Fruit fly (Drosophila melanogaster): Measurements from ENCODE around the gene CG13367.

CG13367 gene

DNA sequence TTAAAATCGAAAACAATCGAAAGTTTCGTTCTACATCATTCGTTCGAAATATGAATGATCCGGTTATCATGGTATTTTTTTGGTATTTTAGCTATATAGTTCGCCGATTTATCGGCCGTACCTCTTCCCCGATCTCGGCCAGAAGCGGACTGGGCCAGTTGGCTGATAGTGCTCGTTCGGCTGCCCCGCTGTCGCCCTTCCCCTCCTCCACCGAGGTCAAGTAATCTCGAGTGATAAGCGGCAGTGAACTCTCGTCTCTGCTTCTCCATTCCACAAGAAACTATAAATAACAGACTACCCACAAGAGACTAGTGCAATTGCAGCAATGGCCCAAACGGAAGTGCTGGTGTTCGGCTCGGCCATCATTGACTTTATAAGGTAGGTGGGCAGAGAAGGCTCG, 21.2 kb upstream of the CG13367 start, which contains the start of gene CG13369:
TSS of gene CG13369 (plus strand) at position 112 of the 400 bp plus-strand sequence.
- no peak for TF ChIP-seq h (optimal IDR thresholded peaks at IDR 0.05)
- TF ChIP-seq ttk (optimal IDR thresholded peaks at IDR 0.05): no peak
- TF ChIP-seq insv (optimal IDR thresholded peaks at IDR 0.05): no peak
- no peak for TF ChIP-seq psq (optimal IDR thresholded peaks at IDR 0.05)
- TF ChIP-seq Sin3A (optimal IDR thresholded peaks at IDR 0.05): no peak
- TF ChIP-seq Myc (optimal IDR thresholded peaks at IDR 0.05): no peak

DNA sequence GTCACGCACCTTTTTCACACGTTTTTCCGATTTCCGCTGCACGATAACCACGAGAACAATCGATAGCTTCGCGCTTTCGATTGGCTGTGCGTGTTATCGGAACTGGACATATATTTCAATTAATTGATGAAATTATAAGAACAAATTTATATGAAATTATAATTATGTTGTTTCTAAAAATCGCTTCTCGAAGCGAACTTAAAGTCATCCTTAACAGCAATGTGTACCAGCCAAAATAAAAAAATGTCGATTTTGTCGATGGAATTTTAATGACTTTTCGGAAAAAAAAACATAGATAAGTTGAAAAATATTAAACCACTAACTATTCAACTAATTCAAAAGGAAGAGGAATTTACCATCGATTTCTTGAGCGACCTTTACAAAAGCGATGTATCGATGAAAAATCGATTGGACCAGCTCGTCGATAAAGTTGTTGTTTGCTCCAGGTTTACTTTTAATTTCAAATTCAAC, 19.4 kb upstream of the CG13367 start, which contains the start of the genes CG13364 and Hinfp:
TSS of gene CG13364 (minus strand) at position 47 of the 471 bp plus-strand sequence.
TSS of gene Hinfp (plus strand) at position 386 of the 471 bp plus-strand sequence.
- TF ChIP-seq h (optimal IDR thresholded peaks at IDR 0.05) (no peak), Sin3A (optimal IDR thresholded peaks at IDR 0.05) (no peak), psq (optimal IDR thresholded peaks at IDR 0.05) (no peak), Myc (optimal IDR thresholded peaks at IDR 0.05) (no peak), ttk (optimal IDR thresholded peaks at IDR 0.05) (no peak), insv (optimal IDR thresholded peaks at IDR 0.05) (no peak)

DNA sequence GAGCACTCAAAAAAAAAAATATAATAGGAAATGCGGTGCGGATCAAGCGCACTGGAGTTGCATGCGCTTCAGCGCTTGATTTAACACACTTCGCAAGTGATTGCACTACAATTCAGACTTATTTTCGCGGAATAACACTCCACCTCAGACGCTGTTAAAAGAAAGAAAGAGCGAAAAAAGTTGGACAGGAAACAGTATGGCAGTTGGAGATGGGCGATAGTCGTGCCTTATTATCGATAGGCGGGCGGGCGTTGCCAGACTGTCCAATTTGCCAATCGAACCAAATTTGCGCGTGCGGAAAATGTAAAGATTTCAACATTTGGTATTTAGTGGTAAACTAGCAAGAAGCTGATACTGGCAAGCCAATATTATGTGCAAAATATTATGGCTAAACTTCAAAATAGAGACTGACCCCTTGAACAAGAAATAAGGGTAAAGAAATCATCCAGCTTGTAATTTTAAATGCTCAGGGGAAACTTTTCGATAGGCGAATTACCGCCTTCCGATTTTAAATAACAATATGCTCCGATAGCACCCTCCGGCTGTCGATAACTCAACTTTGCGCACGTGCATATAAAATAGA, 15.2 kb upstream of the CG13367 start, which contains the start of the genes RpL36 and Mybbp1A:
TSS of gene RpL36 (minus strand) at position 245 of the 583 bp plus-strand sequence.
TSS of gene Mybbp1A (plus strand) at position 535 of the 583 bp plus-strand sequence.
- TF ChIP-seq Sin3A (optimal IDR thresholded peaks at IDR 0.05) (no peak), ttk (optimal IDR thresholded peaks at IDR 0.05) (no peak), Myc (optimal IDR thresholded peaks at IDR 0.05) (no peak), h (optimal IDR thresholded peaks at IDR 0.05) (no peak)

dm6 chrX:635495-636142, 8.9 kb upstream of the CG13367 start, which contains the start of gene Dredd:
Dredd (minus strand) TSS chrX:635545.
- no peak for TF ChIP-seq insv (optimal IDR thresholded peaks at IDR 0.05)
- TF ChIP-seq h (optimal IDR thresholded peaks at IDR 0.05): no peak
- no peak for TF ChIP-seq ttk (optimal IDR thresholded peaks at IDR 0.05)
- no peak for TF ChIP-seq psq (optimal IDR thresholded peaks at IDR 0.05)
- TF ChIP-seq Sin3A (optimal IDR thresholded peaks at IDR 0.05): no peak
- no peak for TF ChIP-seq Myc (optimal IDR thresholded peaks at IDR 0.05)

dm6 chrX:636606-637530, 7.7 kb upstream of the CG13367 start:
- TF ChIP-seq Sin3A (optimal IDR thresholded peaks at IDR 0.05) (no peak), psq (optimal IDR thresholded peaks at IDR 0.05) (no peak), insv (optimal IDR thresholded peaks at IDR 0.05) (no peak), Myc (optimal IDR thresholded peaks at IDR 0.05) (no peak), ttk (optimal IDR thresholded peaks at IDR 0.05) (no peak), h (optimal IDR thresholded peaks at IDR 0.05) (no peak)

dm6 chrX:646395-647009, 1.9 kb downstream of the CG13367 start:
- no peak for TF ChIP-seq Sin3A (optimal IDR thresholded peaks at IDR 0.05)
- no peak for TF ChIP-seq h (optimal IDR thresholded peaks at IDR 0.05)
- TF ChIP-seq psq (optimal IDR thresholded peaks at IDR 0.05): no peak
- no peak for TF ChIP-seq Myc (optimal IDR thresholded peaks at IDR 0.05)
- TF ChIP-seq insv (optimal IDR thresholded peaks at IDR 0.05): no peak
- TF ChIP-seq ttk (optimal IDR thresholded peaks at IDR 0.05): no peak

DNA sequence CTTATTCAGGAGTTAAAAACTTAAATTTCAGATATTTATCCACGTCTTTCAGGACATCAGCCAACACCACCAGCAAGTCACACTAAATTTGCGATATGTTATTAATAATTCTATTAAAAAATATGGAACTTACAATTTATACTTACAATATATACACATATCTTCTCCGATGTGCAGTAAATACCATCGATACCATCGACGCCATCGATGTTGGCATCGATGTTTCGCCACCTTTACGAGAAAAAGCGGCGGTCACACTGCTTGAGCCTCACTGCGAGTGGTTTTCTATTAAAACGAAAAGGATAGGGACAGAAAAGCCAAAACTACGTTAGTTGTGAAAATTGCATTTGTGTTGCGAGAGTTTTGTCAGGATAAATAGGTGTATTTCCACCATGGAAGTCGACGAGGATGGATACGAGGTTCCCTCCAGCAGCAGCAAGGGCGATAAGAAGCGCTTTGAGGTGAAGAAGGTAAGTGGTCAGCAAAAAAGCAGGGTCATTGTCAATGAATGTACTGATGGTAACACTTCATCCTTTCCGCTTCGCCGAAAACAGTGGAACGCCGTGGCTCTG, 2.6 kb downstream of the CG13367 start, which contains the start of gene Roc1a:
TSS of gene Roc1a (plus strand) at position 249 of the 572 bp plus-strand sequence.
- TF ChIP-seq insv (optimal IDR thresholded peaks at IDR 0.05): no peak
- TF ChIP-seq Sin3A (optimal IDR thresholded peaks at IDR 0.05): no peak

DNA sequence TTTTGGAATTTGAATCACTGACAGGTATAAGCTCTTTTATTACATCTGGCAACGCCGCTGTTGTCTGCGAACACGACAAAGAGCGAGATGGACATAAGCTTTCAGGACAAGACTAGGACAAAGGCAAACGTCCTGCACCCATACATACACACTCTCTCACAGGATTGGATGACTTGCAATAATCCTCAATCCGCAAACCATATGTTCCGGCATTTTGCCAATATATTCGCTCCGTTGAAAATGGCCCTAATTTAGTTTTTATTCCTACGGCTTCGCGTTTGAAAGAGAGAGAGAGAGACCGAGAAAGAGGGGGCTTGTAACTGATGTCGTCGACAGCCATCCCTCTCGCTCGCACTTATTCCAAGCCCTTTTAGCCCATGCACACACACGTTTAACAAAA, 9.7 kb downstream of the CG13367 start:
- no peak for TF ChIP-seq insv (optimal IDR thresholded peaks at IDR 0.05)
- no peak for TF ChIP-seq ttk (optimal IDR thresholded peaks at IDR 0.05)
- TF ChIP-seq psq (optimal IDR thresholded peaks at IDR 0.05): no peak
- TF ChIP-seq h (optimal IDR thresholded peaks at IDR 0.05): no peak
- no peak for TF ChIP-seq Sin3A (optimal IDR thresholded peaks at IDR 0.05)
- TF ChIP-seq Myc (optimal IDR thresholded peaks at IDR 0.05): no peak

DNA sequence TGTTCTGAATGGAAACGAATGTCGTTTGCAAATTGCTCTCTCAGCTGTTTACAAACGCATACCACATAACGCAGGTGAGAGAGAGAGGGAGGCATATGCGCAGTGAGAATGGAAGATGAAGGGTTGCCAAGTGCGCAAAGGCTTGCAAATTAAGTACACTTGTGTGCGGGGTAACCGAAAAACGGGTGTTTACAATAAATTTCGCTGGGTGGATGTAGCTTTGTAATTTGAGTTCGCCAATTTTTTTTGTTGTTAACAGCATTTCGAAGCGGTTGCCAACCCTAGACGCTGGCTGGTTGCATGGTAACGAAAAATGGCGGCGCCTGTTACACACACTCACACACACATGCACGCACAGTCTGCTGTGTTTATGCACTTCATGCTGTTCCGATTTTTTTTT, 10.4 kb downstream of the CG13367 start:
- TF ChIP-seq Sin3A (optimal IDR thresholded peaks at IDR 0.05): no peak
- TF ChIP-seq Myc (optimal IDR thresholded peaks at IDR 0.05): no peak
- TF ChIP-seq h (optimal IDR thresholded peaks at IDR 0.05): no peak
- TF ChIP-seq insv (optimal IDR thresholded peaks at IDR 0.05): no peak
- no peak for TF ChIP-seq psq (optimal IDR thresholded peaks at IDR 0.05)
- no peak for TF ChIP-seq ttk (optimal IDR thresholded peaks at IDR 0.05)

DNA sequence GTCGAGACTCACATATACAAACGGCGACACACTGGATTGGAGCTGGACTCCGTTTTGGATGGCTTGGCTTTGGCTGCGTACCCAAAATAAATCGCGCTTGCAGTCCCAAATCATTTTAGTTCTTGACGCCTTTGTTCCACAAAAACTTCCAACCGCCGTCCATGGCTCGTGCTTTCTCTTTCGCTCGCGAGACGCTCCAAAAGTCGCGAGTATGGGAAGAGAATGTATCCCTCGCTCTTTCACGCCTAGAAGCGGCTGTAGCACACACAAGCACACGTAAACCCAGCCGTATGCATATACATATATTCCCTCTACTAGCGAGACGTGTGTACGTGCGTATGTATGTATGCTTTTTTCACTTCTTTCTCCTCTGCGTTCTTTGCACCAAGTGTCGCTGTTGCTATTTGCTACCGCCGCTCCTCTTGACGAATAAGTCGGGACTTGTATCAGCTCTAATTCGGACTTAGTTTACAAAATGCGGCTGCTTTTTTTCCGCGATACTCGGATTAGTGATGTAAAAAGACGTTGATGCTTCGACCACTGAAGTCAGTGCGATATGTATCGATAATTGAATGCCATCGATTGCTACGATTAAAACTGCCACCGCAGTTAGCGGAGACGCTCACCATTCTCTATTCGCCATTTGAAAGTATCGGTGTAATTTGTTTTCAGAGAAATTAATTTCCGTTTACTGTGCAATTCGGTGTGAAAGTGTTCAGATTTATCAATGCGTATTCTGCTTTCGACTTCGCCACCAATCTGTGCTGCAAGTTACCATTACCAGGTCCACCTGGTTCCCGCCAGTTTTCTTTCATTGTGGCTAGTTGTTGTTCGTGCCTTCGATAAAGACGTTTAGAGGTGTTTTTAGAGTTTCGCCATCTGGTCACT, 11.2 kb downstream of the CG13367 start, which contains the start of the genes Hmt4-20 and SkpA:
TSS of gene Hmt4-20 (minus strand) at position 542 of the 888 bp plus-strand sequence.
TSS of gene SkpA (plus strand) at position 623 of the 888 bp plus-strand sequence.
- TF ChIP-seq insv (optimal IDR thresholded peaks at IDR 0.05) (no peak), ttk (optimal IDR thresholded peaks at IDR 0.05) (no peak), Sin3A (optimal IDR thresholded peaks at IDR 0.05) (no peak), h (optimal IDR thresholded peaks at IDR 0.05) (no peak), psq (optimal IDR thresholded peaks at IDR 0.05) (no peak), Myc (optimal IDR thresholded peaks at IDR 0.05) (no peak)

Data from Kc167 (cell line).